Fruit fly (Drosophila melanogaster) whole organism, adult: ENCODE measurements around the gene mino.

ENCODE experiments used
- CG12768 ChIP-seq: fragments of 200-800 bp; sonication (Bioruptor generic); optimal IDR thresholded peaks from 2 replicates; lab custom pipeline; 2017; ENCODE audit warnings: missing biosample characterization, missing genetic modification characterization, mild to moderate bottlenecking, moderate library complexity, missing genetic modification reagents
- CG1620 ChIP-seq: fragments of 200-800 bp; sonication (Bioruptor generic); optimal IDR thresholded peaks from 2 replicates; lab custom pipeline; 2016; ENCODE audit warnings: missing biosample characterization, missing genetic modification characterization
- CG5204 ChIP-seq: fragments of 200-800 bp; sonication (Bioruptor generic); optimal IDR thresholded peaks from 2 replicates; lab custom pipeline; 2016; ENCODE audit warnings: missing biosample characterization, missing genetic modification characterization
- CG7045 ChIP-seq: fragments of 200-800 bp; sonication (Bioruptor generic); optimal IDR thresholded peaks from 2 replicates; lab custom pipeline; 2017; ENCODE audit warnings: missing biosample characterization, mild to moderate bottlenecking, missing genetic modification characterization
- CG7101 ChIP-seq: fragments of 200-800 bp; sonication (Bioruptor generic); optimal IDR thresholded peaks from 2 replicates; lab custom pipeline; 2018; ENCODE audit warnings: missing biosample characterization, mild to moderate bottlenecking, missing genetic modification characterization, moderate library complexity
- Clk ChIP-seq: fragments of 200-800 bp; sonication (Bioruptor generic); optimal IDR thresholded peaks from 2 replicates; lab custom pipeline; 2017; ENCODE audit warnings: missing biosample characterization, missing genetic modification characterization
- Crg-1 ChIP-seq: fragments of 200-800 bp; sonication (Bioruptor generic); optimal IDR thresholded peaks from 2 replicates; lab custom pipeline; 2016; ENCODE audit warnings: missing biosample characterization, missing genetic modification characterization
- Mnt ChIP-seq: fragments of 200-800 bp; sonication (Bioruptor generic); optimal IDR thresholded peaks from 2 replicates; lab custom pipeline; 2016; ENCODE audit warnings: missing biosample characterization, mild to moderate bottlenecking, missing genetic modification characterization
- cic ChIP-seq: fragments of 200-800 bp; sonication (Bioruptor generic); optimal IDR thresholded peaks from 2 replicates; lab custom pipeline; 2017; ENCODE audit warnings: missing biosample characterization, mild to moderate bottlenecking, missing genetic modification characterization, moderate library complexity
- cnc ChIP-seq, 2 experiments: fragments of >200 bp; optimal IDR thresholded peaks; 2 replicates each; lab custom pipeline; 2017
- kay ChIP-seq: fragments of 200-800 bp; sonication (Bioruptor generic); peaks from one replicate; lab custom pipeline; 2016; ENCODE audit warnings: missing biosample characterization, missing genetic modification characterization, borderline replicate concordance
- ovo ChIP-seq: fragments of 200-800 bp; sonication (Bioruptor generic); optimal IDR thresholded peaks from 2 replicates; lab custom pipeline; 2016; ENCODE audit warnings: missing biosample characterization, missing genetic modification characterization
- pad ChIP-seq: fragments of 200-800 bp; sonication (Bioruptor generic); optimal IDR thresholded peaks from 3 replicates; lab custom pipeline; 2017; ENCODE audit warnings: missing biosample characterization, missing genetic modification characterization, mild to moderate bottlenecking, moderate library complexity, missing genetic modification reagents
- toe ChIP-seq: fragments of 200-800 bp; sonication (Bioruptor generic); optimal IDR thresholded peaks from 2 replicates; lab custom pipeline; 2016; ENCODE audit warnings: missing biosample characterization, missing genetic modification characterization

DNA sequence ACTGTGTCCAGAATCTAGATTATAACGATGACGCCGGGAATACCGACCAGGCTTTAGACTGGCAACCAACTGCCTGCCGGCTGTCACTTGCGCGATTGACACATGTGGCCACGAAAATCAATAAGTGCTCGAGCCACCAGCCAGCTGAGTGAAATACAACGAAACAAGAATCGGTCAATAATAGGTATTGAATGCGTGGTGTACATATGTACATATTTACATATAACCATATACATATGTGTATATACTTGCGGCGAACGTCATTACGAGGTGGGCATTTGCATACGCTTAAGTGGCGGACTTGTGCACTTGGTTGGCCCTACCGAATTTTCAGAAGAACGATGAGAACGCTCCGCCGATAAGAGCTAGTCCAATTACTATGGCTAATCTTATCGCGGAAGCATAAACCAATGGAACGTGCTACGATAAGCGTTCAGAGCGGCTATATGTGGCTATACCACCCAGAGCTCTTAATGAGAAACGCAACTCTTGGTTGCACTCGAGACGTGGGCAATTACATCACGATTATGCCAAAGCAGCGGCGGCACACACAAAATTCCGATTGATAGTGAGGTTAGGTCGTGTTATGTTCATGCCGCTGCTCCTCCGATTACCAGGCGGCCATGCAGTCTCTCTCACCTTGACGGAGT is 21.7 kb downstream of the mino start:
- no peak for TF ChIP-seq CG5204
- TF ChIP-seq kay (GFP tag; lab: Kevin White, UChicago), result no peak
- no peak for TF ChIP-seq cic (GFP tag; lab: Kevin White, UChicago)
- peak; percentile 13 for TF ChIP-seq Crg-1 (GFP tag; lab: Kevin White, UChicago)
- TF ChIP-seq CG7101, result peak; percentile 5
- peak; percentile 13 for TF ChIP-seq Mnt (GFP tag; lab: Kevin White, UChicago)
- no peak for TF ChIP-seq CG12768 (GFP tag; lab: Kevin White, UChicago)
- TF ChIP-seq CG7045 (GFP tag; lab: Kevin White, UChicago), result no peak
- no peak for TF ChIP-seq toe (GFP tag; lab: Kevin White, UChicago)
- peak; percentile 1 for TF ChIP-seq CG1620 (GFP tag; lab: Kevin White, UChicago)
- TF ChIP-seq cnc (optimal IDR thresholded peaks at IDR 0.05; lab: Kevin White, UChicago), result no peak
- no peak for TF ChIP-seq Clk (GFP tag; lab: Kevin White, UChicago)
- no peak for TF ChIP-seq pad (GFP tag; lab: Kevin White, UChicago)
- no peak for TF ChIP-seq ovo (GFP tag; lab: Kevin White, UChicago)
